Fruit fly (Drosophila melanogaster) whole organism, prepupa: Measurements from ENCODE around the gene tkv.

Experiments
- CG11902 ChIP-seq: fragments of 200-800 bp; sonication (Bioruptor generic); optimal IDR thresholded peaks from 3 replicates; lab custom pipeline; 2016; ENCODE audit warnings: missing biosample characterization, missing genetic modification characterization
- CG31627 ChIP-seq: fragments of 200-800 bp; sonication (Bioruptor generic); optimal IDR thresholded peaks from 3 replicates; lab custom pipeline; 2016; ENCODE audit warnings: missing biosample characterization, missing genetic modification characterization

- TF ChIP-seq CG31627 (GFP tag; lab: Kevin White, UChicago) (no peak), CG11902 (no peak)
These were observed 14.7 kb upstream of the tkv start for dm6 chr2L:5285860-5286259.
